Fruit fly (Drosophila melanogaster) whole organism, embryonic: ENCODE data around the gene RpL36.
A peak's percentile ranks its signal among the peaks of the same experiment; 100 is the strongest.

ENCODE experiments used
- Ada2b ChIP-seq: fragments of 200-800 bp; sonication (Bioruptor generic); IDR thresholded peaks from 2 replicates; pipeline ENCODE4 v1.3.6; 2022; ENCODE audit warnings: missing biosample characterization, missing genetic modification characterization
- Antp ChIP-seq: fragments of 200-800 bp; sonication (Bioruptor generic); optimal IDR thresholded peaks from 3 replicates; lab custom pipeline; 2016; ENCODE audit warnings: missing biosample characterization, missing genetic modification characterization
- Bdp1 ChIP-seq: fragments of 200-800 bp; sonication (Bioruptor generic); optimal IDR thresholded peaks from 3 replicates; lab custom pipeline; 2016; ENCODE audit warnings: missing biosample characterization, missing genetic modification characterization
- Bgb ChIP-seq: fragments of 200-800 bp; sonication (Bioruptor generic); IDR thresholded peaks from 2 replicates; pipeline ENCODE4 v1.3.6; 2022; ENCODE audit warnings: missing biosample characterization, missing genetic modification characterization; ENCODE audit not compliant: partially characterized antibody
- CG10274 ChIP-seq: fragments of 200-800 bp; sonication (Bioruptor generic); optimal IDR thresholded peaks from 3 replicates; lab custom pipeline; 2017; ENCODE audit warnings: missing biosample characterization, mild to moderate bottlenecking, missing genetic modification characterization
- CG10543 ChIP-seq: fragments of 200-800 bp; sonication (Bioruptor generic); optimal IDR thresholded peaks from 3 replicates; lab custom pipeline; 2017; ENCODE audit warnings: missing biosample characterization, mild to moderate bottlenecking, missing genetic modification characterization, moderate library complexity
- CG12391 ChIP-seq: fragments of 200-800 bp; sonication (Bioruptor generic); optimal IDR thresholded peaks from 3 replicates; lab custom pipeline; 2018; ENCODE audit warnings: missing biosample characterization, mild to moderate bottlenecking, missing genetic modification characterization, moderate library complexity
- CG14014 ChIP-seq: fragments of 200-800 bp; sonication (Bioruptor generic); IDR thresholded peaks from 2 replicates; pipeline ENCODE4 v1.3.6; 2022; ENCODE audit warnings: missing biosample characterization, missing genetic modification characterization
- CG14710 ChIP-seq: fragments of 200-800 bp; sonication (Bioruptor generic); optimal IDR thresholded peaks from 3 replicates; lab custom pipeline; 2019; ENCODE audit warnings: missing biosample characterization, mild to moderate bottlenecking, missing genetic modification characterization, moderate library complexity
- CG15514 ChIP-seq: fragments of 200-800 bp; sonication (Bioruptor generic); optimal IDR thresholded peaks from 3 replicates; lab custom pipeline; 2017; ENCODE audit warnings: missing biosample characterization, missing genetic modification characterization, mild to moderate bottlenecking, moderate library complexity, missing genetic modification reagents
- CG16863 ChIP-seq: fragments of 200-800 bp; sonication (Bioruptor generic); optimal IDR thresholded peaks from 3 replicates; lab custom pipeline; 2016; ENCODE audit warnings: missing biosample characterization, missing genetic modification characterization
- CG17568 ChIP-seq: fragments of 200-800 bp; sonication (Bioruptor generic); optimal IDR thresholded peaks from 2 replicates; lab custom pipeline; 2018; ENCODE audit warnings: missing biosample characterization, mild to moderate bottlenecking, missing genetic modification characterization, moderate library complexity
- CG18011 ChIP-seq: fragments of 200-800 bp; sonication (Bioruptor generic); optimal IDR thresholded peaks from 2 replicates; lab custom pipeline; 2017; ENCODE audit warnings: missing biosample characterization, missing genetic modification characterization, mild to moderate bottlenecking, moderate library complexity, missing genotype
- CG18619 ChIP-seq: fragments of 200-800 bp; sonication (Bioruptor generic); optimal IDR thresholded peaks from 3 replicates; lab custom pipeline; 2017; ENCODE audit warnings: missing biosample characterization, mild to moderate bottlenecking, missing genetic modification characterization
- CG2120 ChIP-seq: fragments of 200-800 bp; sonication (Bioruptor generic); optimal IDR thresholded peaks from 3 replicates; lab custom pipeline; 2016; ENCODE audit warnings: missing biosample characterization, missing genetic modification characterization
- CG2202 ChIP-seq: fragments of 200-800 bp; sonication (Bioruptor generic); optimal IDR thresholded peaks from 2 replicates; lab custom pipeline; 2018; ENCODE audit warnings: missing biosample characterization, mild to moderate bottlenecking, missing genetic modification characterization
- CG34422 ChIP-seq: fragments of 200-800 bp; sonication (Bioruptor generic); IDR thresholded peaks from 3 replicates; pipeline ENCODE4 v1.3.6; 2022; ENCODE audit warnings: missing biosample characterization, missing genetic modification characterization
- CG4328 ChIP-seq: fragments of 200-800 bp; sonication (Bioruptor generic); optimal IDR thresholded peaks from 3 replicates; lab custom pipeline; 2017; ENCODE audit warnings: missing biosample characterization, missing genetic modification reagents, missing genetic modification characterization
- CG4424 ChIP-seq: fragments of 200-800 bp; sonication (Bioruptor generic); optimal IDR thresholded peaks from 3 replicates; lab custom pipeline; 2016; ENCODE audit warnings: missing biosample characterization, missing genetic modification characterization
- CG5245 ChIP-seq: fragments of 200-800 bp; sonication (Bioruptor generic); optimal IDR thresholded peaks from 3 replicates; lab custom pipeline; 2016; ENCODE audit warnings: missing biosample characterization, missing genetic modification characterization
- CG6254 ChIP-seq: fragments of 200-800 bp; sonication (Bioruptor generic); optimal IDR thresholded peaks from 3 replicates; lab custom pipeline; 2017; ENCODE audit warnings: mild to moderate bottlenecking, missing biosample characterization, missing genetic modification reagents, missing genetic modification characterization
- CG8089 ChIP-seq: fragments of 200-800 bp; sonication (Bioruptor generic); optimal IDR thresholded peaks from 3 replicates; lab custom pipeline; 2016; ENCODE audit warnings: missing biosample characterization, missing genetic modification characterization
- CG9727 ChIP-seq: fragments of 200-800 bp; sonication (Bioruptor generic); optimal IDR thresholded peaks from 3 replicates; lab custom pipeline; 2017; ENCODE audit warnings: missing biosample characterization, mild to moderate bottlenecking, missing genetic modification characterization
- D ChIP-seq, 2 experiments: fragments of 200-800 bp in 1 of 2; fragments of >200 bp in 1 of 2; sonication (Bioruptor generic) in 1 of 2; optimal IDR thresholded peaks; 2 replicates in 1 of 2; 3 replicates in 1 of 2; lab custom pipeline; 2017; ENCODE audit warnings: mild to moderate bottlenecking in 1 of 2, missing biosample characterization in 1 of 2, missing genetic modification characterization in 1 of 2, missing genetic modification reagents in 1 of 2
- Dll ChIP-seq: fragments of 200-800 bp; sonication (Bioruptor generic); IDR thresholded peaks from 4 replicates; pipeline ENCODE4 v1.3.6; 2022; ENCODE audit warnings: missing biosample characterization, missing genetic modification characterization; ENCODE audit not compliant: partially characterized antibody
- Kr ChIP-seq: fragments of 200-800 bp; sonication (Bioruptor generic); optimal IDR thresholded peaks from 2 replicates; lab custom pipeline; 2017; ENCODE audit warnings: missing biosample characterization, mild to moderate bottlenecking, missing genetic modification characterization
- Med ChIP-seq: fragments of 200-800 bp; sonication (Bioruptor generic); peaks from one replicate; lab custom pipeline; 2016; ENCODE audit warnings: missing biosample characterization, missing genetic modification characterization, mild to moderate bottlenecking, inconsistent platforms, moderate library complexity
- Mrtf ChIP-seq: fragments of 200-800 bp; sonication (Bioruptor generic); IDR thresholded peaks from 3 replicates; pipeline ENCODE4 v1.3.6; 2022; ENCODE audit warnings: missing biosample characterization, missing genetic modification characterization
- NC2β ChIP-seq: fragments of 200-800 bp; sonication (Bioruptor generic); optimal IDR thresholded peaks from 2 replicates; lab custom pipeline; 2016; ENCODE audit warnings: missing biosample characterization, missing genetic modification characterization
- NFAT ChIP-seq: fragments of 200-800 bp; sonication (Bioruptor generic); IDR thresholded peaks from 2 replicates; pipeline ENCODE4 v1.3.6; 2022; ENCODE audit warnings: missing biosample characterization, missing genetic modification characterization
- Rx ChIP-seq: fragments of 200-800 bp; sonication (Bioruptor generic); IDR thresholded peaks from 2 replicates; pipeline ENCODE4 v1.3.6; 2022; ENCODE audit warnings: missing biosample characterization, missing genetic modification characterization
- Xbp1 ChIP-seq: fragments of 200-800 bp; sonication (Bioruptor generic); optimal IDR thresholded peaks from 3 replicates; lab custom pipeline; 2016; ENCODE audit warnings: missing biosample characterization, mild to moderate bottlenecking, missing genetic modification characterization
- ac ChIP-seq: fragments of 200-800 bp; sonication (Bioruptor generic); optimal IDR thresholded peaks from 3 replicates; lab custom pipeline; 2017; ENCODE audit warnings: missing biosample characterization, mild to moderate bottlenecking, missing genetic modification characterization
- ash1 ChIP-seq: fragments of 200-800 bp; sonication (Bioruptor generic); optimal IDR thresholded peaks from 2 replicates; lab custom pipeline; 2018; ENCODE audit warnings: missing biosample characterization, mild to moderate bottlenecking, missing genetic modification characterization
- chm ChIP-seq: fragments of 200-800 bp; sonication (Bioruptor generic); IDR thresholded peaks from 2 replicates; pipeline ENCODE4 v1.3.6; 2022; ENCODE audit warnings: missing biosample characterization, missing genetic modification characterization
- fd64A ChIP-seq: fragments of 200-800 bp; sonication (Bioruptor generic); optimal IDR thresholded peaks from 3 replicates; lab custom pipeline; 2018; ENCODE audit warnings: missing biosample characterization, mild to moderate bottlenecking, missing genetic modification characterization
- fru ChIP-seq: fragments of >200 bp; optimal IDR thresholded peaks from 2 replicates; lab custom pipeline; 2017
- gsb-n ChIP-seq: fragments of 200-800 bp; sonication (Bioruptor generic); optimal IDR thresholded peaks from 3 replicates; lab custom pipeline; 2018; ENCODE audit warnings: missing biosample characterization, mild to moderate bottlenecking, missing genetic modification characterization
- inv ChIP-seq: fragments of 200-800 bp; sonication (Bioruptor generic); IDR thresholded peaks from 2 replicates; pipeline ENCODE4 v1.3.6; 2022; ENCODE audit warnings: missing biosample characterization, missing genetic modification characterization; ENCODE audit not compliant: partially characterized antibody
- kni ChIP-seq: fragments of 200-800 bp; sonication (Bioruptor generic); optimal IDR thresholded peaks from 3 replicates; lab custom pipeline; 2017; ENCODE audit warnings: mild to moderate bottlenecking, missing biosample characterization, missing genetic modification reagents, missing genetic modification characterization
- lola ChIP-seq, 3 experiments: fragments of >200 bp in 2 of 3; fragments of 200-800 bp in 1 of 3; sonication (Bioruptor generic) in 1 of 3; optimal IDR thresholded peaks; 2 replicates each; lab custom pipeline; 2017 to 2019; ENCODE audit warnings: missing biosample characterization in 3 of 3, missing genetic modification characterization in 3 of 3, mild to moderate bottlenecking in 1 of 3, moderate library complexity in 1 of 3
- mam ChIP-seq: fragments of 200-800 bp; sonication (Bioruptor generic); optimal IDR thresholded peaks from 3 replicates; lab custom pipeline; 2016; ENCODE audit warnings: missing biosample characterization, missing genetic modification characterization
- onecut ChIP-seq: fragments of 200-800 bp; sonication (Bioruptor generic); IDR thresholded peaks from 2 replicates; pipeline ENCODE4 v1.3.6; 2022; ENCODE audit warnings: missing biosample characterization, missing genetic modification characterization
- pb ChIP-seq: fragments of 200-800 bp; sonication (Bioruptor generic); optimal IDR thresholded peaks from 3 replicates; lab custom pipeline; 2016; ENCODE audit warnings: missing biosample characterization, missing genetic modification characterization
- peb ChIP-seq: fragments of 200-800 bp; sonication (Bioruptor generic); IDR thresholded peaks from 2 replicates; pipeline ENCODE4 v1.3.6; 2022; ENCODE audit warnings: missing biosample characterization, missing genetic modification characterization
- salm ChIP-seq: fragments of 200-800 bp; sonication (Bioruptor generic); optimal IDR thresholded peaks from 2 replicates; lab custom pipeline; 2018; ENCODE audit warnings: missing biosample characterization, mild to moderate bottlenecking, missing genetic modification characterization
- schlank ChIP-seq: fragments of 200-800 bp; sonication (Bioruptor generic); optimal IDR thresholded peaks from 2 replicates; lab custom pipeline; 2018; ENCODE audit warnings: missing biosample characterization, mild to moderate bottlenecking, missing genetic modification characterization
- toy ChIP-seq: fragments of 200-800 bp; sonication (Bioruptor generic); IDR thresholded peaks from 2 replicates; pipeline ENCODE4 v1.3.6; 2022; ENCODE audit warnings: missing biosample characterization, missing genetic modification characterization
- wek ChIP-seq: fragments of 200-800 bp; sonication (Bioruptor generic); optimal IDR thresholded peaks from 3 replicates; lab custom pipeline; 2018; ENCODE audit warnings: missing biosample characterization, mild to moderate bottlenecking, missing genetic modification characterization, moderate library complexity
- zf30C ChIP-seq: fragments of 200-800 bp; sonication (Bioruptor generic); optimal IDR thresholded peaks from 3 replicates; lab custom pipeline; 2018; ENCODE audit warnings: missing biosample characterization, mild to moderate bottlenecking, missing genetic modification characterization
- zfh1 ChIP-seq: fragments of 200-800 bp; sonication (Bioruptor generic); IDR thresholded peaks from 3 replicates; pipeline ENCODE4 v1.3.6; 2022; ENCODE audit warnings: missing biosample characterization, missing genetic modification characterization

Gene RpL36

dm6 chrX:581825-582224, 47.5 kb downstream of the RpL36 start, which contains the start of gene vnd (continued):
- no peak for TF ChIP-seq CG14014 (GFP tag; lab: Robert Waterston, UW)
- no peak for TF ChIP-seq CG34422 (GFP tag; lab: Robert Waterston, UW)
- no peak for TF ChIP-seq kni (GFP tag; lab: Kevin White, UChicago)
- TF ChIP-seq Dll (GFP tag; lab: Robert Waterston, UW): no peak
- no peak for TF ChIP-seq pb (GFP tag; lab: Kevin White, UChicago)
- no peak for TF ChIP-seq CG4424 (GFP tag; lab: Kevin White, UChicago)
- TF ChIP-seq Mrtf: no peak
- no peak for TF ChIP-seq CG4328 (GFP tag; lab: Kevin White, UChicago)
- TF ChIP-seq wek: peak; percentile 23
- TF ChIP-seq onecut (GFP tag; lab: Robert Waterston, UW): 0 out of 2 replicates have a peak, but pooled peaks have one; percentile 13
- no peak for TF ChIP-seq Xbp1 (GFP tag; lab: Kevin White, UChicago)
- no peak for TF ChIP-seq peb (GFP tag; lab: Robert Waterston, UW)
- no peak for TF ChIP-seq mam
- no peak for TF ChIP-seq CG6254
- TF ChIP-seq zf30C (GFP tag; lab: Kevin White, UChicago): no peak
- TF ChIP-seq CG15514 (GFP tag; lab: Kevin White, UChicago): no peak
- TF ChIP-seq CG17568 (GFP tag; lab: Kevin White, UChicago): no peak
- TF ChIP-seq NC2β (GFP tag; lab: Kevin White, UChicago): peak; percentile 15
- no peak for TF ChIP-seq ash1
- TF ChIP-seq NFAT (GFP tag; lab: Robert Waterston, UW): no peak
- peak; percentile 39; the same call in 1 of the 3 replicates for TF ChIP-seq zfh1 (GFP tag; lab: Robert Waterston, UW)
- TF ChIP-seq CG2120 (GFP tag; lab: Kevin White, UChicago): no peak
- no peak for TF ChIP-seq Bdp1 (GFP tag; lab: Kevin White, UChicago)
- peak; percentile 17 for TF ChIP-seq CG8089 (GFP tag; lab: Kevin White, UChicago)
- TF ChIP-seq Med (GFP tag; lab: Kevin White, UChicago): no peak
- TF ChIP-seq Kr: peak; percentile 41
- no peak for TF ChIP-seq CG18011 (GFP tag; lab: Kevin White, UChicago)
- TF ChIP-seq chm: peak; percentile 16; the same call in 1 of the 2 replicates
- peak; percentile 26 for TF ChIP-seq gsb-n
- peak in 1 of 3 experiments; percentile 29 for TF ChIP-seq lola (GFP tag; optimal IDR thresholded peaks at IDR 0.05; lab: Kevin White, UChicago)
- TF ChIP-seq Ada2b (GFP tag; lab: Robert Waterston, UW): no peak
- TF ChIP-seq CG2202 (tag; lab: Kevin White, UChicago): peak; percentile 65
- peak; percentile 40 for TF ChIP-seq CG9727 (GFP tag; lab: Kevin White, UChicago)
- no peak for TF ChIP-seq Bgb (GFP tag; lab: Robert Waterston, UW)
- TF ChIP-seq CG10274: no peak
- TF ChIP-seq D (optimal IDR thresholded peaks at IDR 0.05; lab: Kevin White, UChicago): no peak
- peak; percentile 2 for TF ChIP-seq D (GFP tag; optimal IDR thresholded peaks at IDR 0.05; lab: Kevin White, UChicago)
- no peak for TF ChIP-seq CG18619 (GFP tag; lab: Kevin White, UChicago)
- no peak for TF ChIP-seq Antp (GFP tag; lab: Kevin White, UChicago)
- TF ChIP-seq CG16863: no peak
- no peak for TF ChIP-seq Rx
- no peak for TF ChIP-seq CG14710 (tag; lab: Kevin White, UChicago)
- no peak for TF ChIP-seq CG12391 (tag; lab: Kevin White, UChicago)
- TF ChIP-seq salm (tag; lab: Kevin White, UChicago): peak; percentile 10
- no peak for TF ChIP-seq schlank (tag; lab: Kevin White, UChicago)
- no peak for TF ChIP-seq inv (GFP tag; lab: Robert Waterston, UW)
- peak; percentile 40 for TF ChIP-seq ac
- no peak for TF ChIP-seq toy
- peak; percentile 3 for TF ChIP-seq CG5245
- TF ChIP-seq fru (lab: Kevin White, UChicago): no peak
- no peak for TF ChIP-seq CG10543 (GFP tag; lab: Kevin White, UChicago)
- TF ChIP-seq fd64A (GFP tag; lab: Kevin White, UChicago): no peak
